Fruit fly (Drosophila melanogaster) whole organism, embryonic: ENCODE results near the gene CG10550.

Experiments used
- ATbp ChIP-seq: fragments of 200-800 bp; sonication (Bioruptor generic); optimal IDR thresholded peaks from 2 replicates; lab custom pipeline; 2017; ENCODE audit warnings: missing biosample characterization, mild to moderate bottlenecking, missing genetic modification characterization, missing genetic modification reagents
- Bgb ChIP-seq: fragments of 200-800 bp; sonication (Bioruptor generic); IDR thresholded peaks from 2 replicates; pipeline ENCODE4 v1.3.6; 2022; ENCODE audit warnings: missing biosample characterization, missing genetic modification characterization; ENCODE audit not compliant: partially characterized antibody
- CG10209 ChIP-seq: fragments of 200-800 bp; sonication (Bioruptor generic); optimal IDR thresholded peaks from 3 replicates; lab custom pipeline; 2017; ENCODE audit warnings: missing biosample characterization, mild to moderate bottlenecking, missing genetic modification characterization, missing genetic modification reagents
- CG11695 ChIP-seq: fragments of 200-800 bp; sonication (Bioruptor generic); IDR thresholded peaks from 3 replicates; pipeline ENCODE4 v1.3.6; 2022; ENCODE audit warnings: missing biosample characterization, missing genetic modification characterization
- CG11696 ChIP-seq: fragments of 200-800 bp; sonication (Bioruptor generic); IDR thresholded peaks from 2 replicates; pipeline ENCODE4 v1.3.6; 2022; ENCODE audit warnings: missing biosample characterization, missing genetic modification characterization
- CG12391 ChIP-seq: fragments of 200-800 bp; sonication (Bioruptor generic); optimal IDR thresholded peaks from 3 replicates; lab custom pipeline; 2018; ENCODE audit warnings: missing biosample characterization, mild to moderate bottlenecking, missing genetic modification characterization, moderate library complexity
- CG12659 ChIP-seq: fragments of 200-800 bp; sonication (Bioruptor generic); optimal IDR thresholded peaks from 3 replicates; lab custom pipeline; 2017; ENCODE audit warnings: mild to moderate bottlenecking, missing biosample characterization, missing genetic modification reagents, missing genetic modification characterization
- CG13424 ChIP-seq: fragments of 200-800 bp; sonication (Bioruptor generic); optimal IDR thresholded peaks from 2 replicates; lab custom pipeline; 2019; ENCODE audit warnings: missing biosample characterization, mild to moderate bottlenecking, missing genetic modification characterization, moderate library complexity
- CG1603 ChIP-seq: fragments of 200-800 bp; sonication (Bioruptor generic); optimal IDR thresholded peaks from 2 replicates; lab custom pipeline; 2019; ENCODE audit warnings: missing biosample characterization, mild to moderate bottlenecking, missing genetic modification characterization, moderate library complexity
- CG2116 ChIP-seq: fragments of 200-800 bp; sonication (Bioruptor generic); optimal IDR thresholded peaks from 3 replicates; lab custom pipeline; 2018; ENCODE audit warnings: missing biosample characterization, mild to moderate bottlenecking, missing genetic modification characterization
- CG2678 ChIP-seq: fragments of 200-800 bp; sonication (Bioruptor generic); optimal IDR thresholded peaks from 3 replicates; lab custom pipeline; 2019; ENCODE audit warnings: missing biosample characterization, mild to moderate bottlenecking, missing genetic modification characterization, moderate library complexity
- CG2712 ChIP-seq: fragments of 200-800 bp; optimal IDR thresholded peaks from 3 replicates; lab custom pipeline; 2019; ENCODE audit warnings: missing biosample characterization, mild to moderate bottlenecking, missing genetic modification characterization, moderate library complexity
- CG32767 ChIP-seq: fragments of 200-800 bp; sonication (Bioruptor generic); IDR thresholded peaks from 2 replicates; pipeline ENCODE4 v1.3.6; 2022; ENCODE audit warnings: missing biosample characterization, missing genetic modification characterization
- CG34422 ChIP-seq: fragments of 200-800 bp; sonication (Bioruptor generic); IDR thresholded peaks from 3 replicates; pipeline ENCODE4 v1.3.6; 2022; ENCODE audit warnings: missing biosample characterization, missing genetic modification characterization
- CG4404 ChIP-seq: fragments of 200-800 bp; sonication (Bioruptor generic); IDR thresholded peaks from 2 replicates; pipeline ENCODE4 v1.3.6; 2022; ENCODE audit warnings: missing biosample characterization, missing genetic modification characterization
- CG4820 ChIP-seq: fragments of 200-800 bp; sonication (Bioruptor generic); optimal IDR thresholded peaks from 3 replicates; lab custom pipeline; 2016; ENCODE audit warnings: missing biosample characterization, missing genetic modification characterization
- CG5953 ChIP-seq: fragments of 200-800 bp; sonication (Bioruptor generic); IDR thresholded peaks from 2 replicates; pipeline ENCODE4 v1.3.6; 2022; ENCODE audit warnings: missing biosample characterization, missing genetic modification characterization
- CG6272 ChIP-seq: fragments of 200-800 bp; sonication (Bioruptor generic); IDR thresholded peaks from 2 replicates; pipeline ENCODE4 v1.3.6; 2022; ENCODE audit warnings: missing biosample characterization, missing genetic modification characterization
- CG6791 ChIP-seq: fragments of 200-800 bp; sonication (Bioruptor generic); IDR thresholded peaks from 3 replicates; pipeline ENCODE4 v1.3.6; 2022; ENCODE audit warnings: missing biosample characterization, missing genetic modification characterization; ENCODE audit not compliant: partially characterized antibody
- CG6854 ChIP-seq: fragments of 200-800 bp; sonication (Bioruptor generic); optimal IDR thresholded peaks from 3 replicates; lab custom pipeline; 2017; ENCODE audit warnings: missing biosample characterization, mild to moderate bottlenecking, missing genetic modification characterization
- CG7357 ChIP-seq: fragments of 200-800 bp; sonication (Bioruptor generic); IDR thresholded peaks from 3 replicates; pipeline ENCODE4 v1.3.6; 2022; ENCODE audit warnings: missing biosample characterization, missing genetic modification characterization
- CG8290 ChIP-seq, 3 experiments: fragments of 200-800 bp; sonication (Bioruptor generic); optimal IDR thresholded peaks; 2 replicates each; lab custom pipeline; 2016 to 2019; ENCODE audit warnings: missing biosample characterization in 3 of 3, missing genetic modification characterization in 3 of 3, mild to moderate bottlenecking in 2 of 3, moderate library complexity in 1 of 3
- CG8359 ChIP-seq: fragments of 200-800 bp; sonication (Bioruptor generic); optimal IDR thresholded peaks from 2 replicates; lab custom pipeline; 2017; ENCODE audit warnings: missing biosample characterization, mild to moderate bottlenecking, missing genetic modification characterization, borderline replicate concordance
- CrebB ChIP-seq: fragments of 200-800 bp; sonication (Bioruptor generic); optimal IDR thresholded peaks from 3 replicates; lab custom pipeline; 2018; ENCODE audit warnings: missing biosample characterization, mild to moderate bottlenecking, missing genetic modification characterization
- HLHmδ ChIP-seq: fragments of 200-800 bp; sonication (Bioruptor generic); optimal IDR thresholded peaks from 2 replicates; lab custom pipeline; 2018; ENCODE audit warnings: missing biosample characterization, mild to moderate bottlenecking, missing genetic modification characterization, moderate library complexity
- Hand ChIP-seq: fragments of 200-800 bp; sonication (Bioruptor generic); optimal IDR thresholded peaks from 2 replicates; lab custom pipeline; 2017; ENCODE audit warnings: mild to moderate bottlenecking, missing biosample characterization, missing genetic modification reagents, missing genetic modification characterization
- Hmr ChIP-seq: fragments of 200-800 bp; sonication (Bioruptor generic); optimal IDR thresholded peaks from 3 replicates; lab custom pipeline; 2017; ENCODE audit warnings: mild to moderate bottlenecking, missing biosample characterization, missing genetic modification reagents, missing genetic modification characterization
- Hsf ChIP-seq: fragments of 200-800 bp; sonication (Bioruptor generic); optimal IDR thresholded peaks from 3 replicates; lab custom pipeline; 2016; ENCODE audit warnings: missing biosample characterization, missing genetic modification characterization
- Max ChIP-seq: fragments of 200-800 bp; sonication (Bioruptor generic); optimal IDR thresholded peaks from 2 replicates; lab custom pipeline; 2016; ENCODE audit warnings: missing biosample characterization, mild to moderate bottlenecking, missing genetic modification characterization
- YL-1 ChIP-seq: fragments of 200-800 bp; sonication (Bioruptor generic); optimal IDR thresholded peaks from 3 replicates; lab custom pipeline; 2017; ENCODE audit warnings: missing biosample characterization, mild to moderate bottlenecking, missing genetic modification characterization
- chm ChIP-seq: fragments of 200-800 bp; sonication (Bioruptor generic); IDR thresholded peaks from 2 replicates; pipeline ENCODE4 v1.3.6; 2022; ENCODE audit warnings: missing biosample characterization, missing genetic modification characterization
- ewg ChIP-seq: fragments of 200-800 bp; sonication (Bioruptor generic); optimal IDR thresholded peaks from 3 replicates; lab custom pipeline; 2017; ENCODE audit warnings: mild to moderate bottlenecking, missing biosample characterization, missing genetic modification reagents, missing genetic modification characterization
- gcm2 ChIP-seq: fragments of 200-800 bp; sonication (Bioruptor generic); optimal IDR thresholded peaks from 2 replicates; lab custom pipeline; 2016; ENCODE audit warnings: missing biosample characterization, missing genetic modification characterization
- grau ChIP-seq: fragments of 200-800 bp; optimal IDR thresholded peaks from 3 replicates; lab custom pipeline; 2019; ENCODE audit warnings: missing biosample characterization, mild to moderate bottlenecking, missing genetic modification characterization, moderate library complexity
- hb ChIP-seq: fragments of 200-800 bp; sonication (Bioruptor generic); IDR thresholded peaks from 3 replicates; pipeline ENCODE4 v1.3.6; 2022; ENCODE audit warnings: missing biosample characterization, missing genetic modification characterization; ENCODE audit not compliant: partially characterized antibody
- her ChIP-seq: fragments of 200-800 bp; sonication (Bioruptor generic); optimal IDR thresholded peaks from 2 replicates; lab custom pipeline; 2016; ENCODE audit warnings: missing biosample characterization, missing genetic modification characterization
- hkb ChIP-seq, 2 experiments: fragments of 200-800 bp in 1 of 2; fragments of >200 bp in 1 of 2; sonication (Bioruptor generic) in 1 of 2; IDR thresholded peaks in 1 of 2; optimal IDR thresholded peaks in 1 of 2; 2 replicates each; pipeline versions ENCODE4 v1.3.6 to Lab custom; 2017 to 2022; ENCODE audit warnings: missing biosample characterization in 1 of 2, missing genetic modification characterization in 1 of 2
- insv ChIP-seq, 2 experiments: fragments of 200-800 bp; sonication (Bioruptor generic); optimal IDR thresholded peaks; 3 replicates each; lab custom pipeline; 2016 to 2018; ENCODE audit warnings: missing biosample characterization in 2 of 2, missing genetic modification characterization in 2 of 2
- lbe ChIP-seq: fragments of 200-800 bp; sonication (Bioruptor generic); optimal IDR thresholded peaks from 2 replicates; lab custom pipeline; 2016; ENCODE audit warnings: missing biosample characterization, mild to moderate bottlenecking, missing genetic modification characterization
- lov ChIP-seq, 2 experiments: fragments of 200-800 bp in 1 of 2; fragments of >200 bp in 1 of 2; sonication (Bioruptor generic) in 1 of 2; IDR thresholded peaks in 1 of 2; optimal IDR thresholded peaks in 1 of 2; 2 replicates in 1 of 2; 3 replicates in 1 of 2; pipeline versions ENCODE4 v1.3.6 to Lab custom; 2017 to 2022; ENCODE audit warnings: missing biosample characterization in 1 of 2, missing genetic modification characterization in 1 of 2
- org-1 ChIP-seq: fragments of 200-800 bp; sonication (Bioruptor generic); optimal IDR thresholded peaks from 2 replicates; lab custom pipeline; 2017; ENCODE audit warnings: missing biosample characterization, missing genetic modification characterization
- phol ChIP-seq: fragments of 200-800 bp; sonication (Bioruptor generic); optimal IDR thresholded peaks from 3 replicates; lab custom pipeline; 2018; ENCODE audit warnings: missing biosample characterization, mild to moderate bottlenecking, missing genetic modification characterization, moderate library complexity
- pzg ChIP-seq: fragments of 200-800 bp; sonication (Bioruptor generic); optimal IDR thresholded peaks from 3 replicates; lab custom pipeline; 2018; ENCODE audit warnings: missing biosample characterization, mild to moderate bottlenecking, missing genetic modification characterization, moderate library complexity
- salm ChIP-seq: fragments of 200-800 bp; sonication (Bioruptor generic); optimal IDR thresholded peaks from 2 replicates; lab custom pipeline; 2018; ENCODE audit warnings: missing biosample characterization, mild to moderate bottlenecking, missing genetic modification characterization
- schlank ChIP-seq: fragments of 200-800 bp; sonication (Bioruptor generic); optimal IDR thresholded peaks from 2 replicates; lab custom pipeline; 2018; ENCODE audit warnings: missing biosample characterization, mild to moderate bottlenecking, missing genetic modification characterization
- tap ChIP-seq: fragments of 200-800 bp; optimal IDR thresholded peaks from 3 replicates; lab custom pipeline; 2019; ENCODE audit warnings: missing biosample characterization, mild to moderate bottlenecking, missing genetic modification characterization, moderate library complexity
- toy ChIP-seq: fragments of 200-800 bp; sonication (Bioruptor generic); IDR thresholded peaks from 2 replicates; pipeline ENCODE4 v1.3.6; 2022; ENCODE audit warnings: missing biosample characterization, missing genetic modification characterization
- tx ChIP-seq: fragments of 200-800 bp; sonication (Bioruptor generic); optimal IDR thresholded peaks from 2 replicates; lab custom pipeline; 2016; ENCODE audit warnings: missing biosample characterization, missing genetic modification characterization
- vvl ChIP-seq: fragments of 200-800 bp; sonication (Bioruptor generic); IDR thresholded peaks from 2 replicates; pipeline ENCODE4 v1.3.6; 2022; ENCODE audit warnings: missing biosample characterization, missing genetic modification characterization

CG10550 gene

DNA sequence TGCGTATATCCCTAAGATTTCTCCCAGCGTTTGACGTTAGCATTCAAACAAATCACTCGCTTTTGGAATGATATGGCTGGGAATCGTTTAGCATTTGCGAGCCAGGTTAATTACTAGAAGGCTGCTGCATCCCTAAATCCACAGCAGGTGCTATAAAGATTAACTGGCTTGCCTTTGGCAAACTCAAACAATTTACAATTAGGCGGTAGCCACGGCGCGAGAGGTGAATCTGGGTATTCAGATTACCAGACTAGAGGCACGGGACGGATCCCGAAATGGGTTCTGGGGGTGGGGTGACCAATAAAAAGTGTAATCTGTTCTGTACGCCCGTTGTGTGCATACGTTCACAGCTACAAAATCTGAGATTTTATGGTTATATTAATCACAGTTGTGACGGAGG, 27.0 kb downstream of the CG10550 start, which contains the start of gene CG11892 (continued):
- TF ChIP-seq Hand (GFP tag; lab: Kevin White, UChicago) (peak; percentile 12), CG32767 (GFP tag; lab: Robert Waterston, UW) (no peak), Max (GFP tag; lab: Kevin White, UChicago) (no peak), tap (tag; lab: Kevin White, UChicago) (peak; percentile 52), CG10209 (peak; percentile 26), CG34422 (GFP tag; lab: Robert Waterston, UW) (no peak), lbe (GFP tag; lab: Kevin White, UChicago) (no peak), vvl (GFP tag; lab: Robert Waterston, UW) (no peak), CG2678 (peak; percentile 65), lov (optimal IDR thresholded peaks at IDR 0.05; lab: Kevin White, UChicago) (no peak), lov (GFP tag; IDR thresholded peaks at IDR 0.05; lab: Robert Waterston, UW) (no peak), chm (GFP tag; lab: Robert Waterston, UW) (no peak), phol (tag; lab: Kevin White, UChicago) (no peak), CG4404 (GFP tag; lab: Robert Waterston, UW) (no peak), gcm2 (no peak), CG5953 (GFP tag; lab: Robert Waterston, UW) (no peak), CG11696 (no peak), CG11695 (GFP tag; lab: Robert Waterston, UW) (0 out of 3 replicates have a peak, but pooled peaks have one; percentile 20), CrebB (peak; percentile 66), CG1603 (tag; lab: Kevin White, UChicago) (peak; percentile 56), CG8290 (GFP tag; optimal IDR thresholded peaks at IDR 0.05; lab: Kevin White, UChicago) (no peak), CG8290 (tag; optimal IDR thresholded peaks at IDR 0.05; lab: Kevin White, UChicago) (peak in 1 of 2 experiments; percentile 93), CG6854 (peak; percentile 40), CG7357 (GFP tag; lab: Robert Waterston, UW) (no peak), Hmr (GFP tag; lab: Kevin White, UChicago) (peak; percentile 73), CG4820 (GFP tag; lab: Kevin White, UChicago) (no peak), grau (tag; lab: Kevin White, UChicago) (no peak), Bgb (GFP tag; lab: Robert Waterston, UW) (no peak), hb (no peak), CG6272 (no peak), salm (peak; percentile 16), HLHmδ (GFP tag; lab: Kevin White, UChicago) (no peak), CG2712 (no peak), toy (GFP tag; lab: Robert Waterston, UW) (no peak), CG13424 (tag; lab: Kevin White, UChicago) (peak; percentile 52), schlank (tag; lab: Kevin White, UChicago) (peak; percentile 79), CG12659 (GFP tag; lab: Kevin White, UChicago) (peak; percentile 46), pzg (GFP tag; lab: Kevin White, UChicago) (no peak), ATbp (GFP tag; lab: Kevin White, UChicago) (peak; percentile 82), tx (GFP tag; lab: Kevin White, UChicago) (no peak), YL-1 (GFP tag; lab: Kevin White, UChicago) (peak; percentile 6), hkb (optimal IDR thresholded peaks at IDR 0.05; lab: Kevin White, UChicago) (no peak), hkb (GFP tag; IDR thresholded peaks at IDR 0.05; lab: Robert Waterston, UW) (peak; percentile 27; the same call in 1 of the 2 replicates), her (GFP tag; lab: Kevin White, UChicago) (peak; percentile 6), CG6791 (no peak), insv (GFP tag; optimal IDR thresholded peaks at IDR 0.05; lab: Kevin White, UChicago) (no peak), Hsf (GFP tag; lab: Kevin White, UChicago) (no peak), CG8359 (GFP tag; lab: Kevin White, UChicago) (peak; percentile 6), CG12391 (tag; lab: Kevin White, UChicago) (no peak), ewg (GFP tag; lab: Kevin White, UChicago) (no peak), CG2116 (GFP tag; lab: Kevin White, UChicago) (no peak), org-1 (GFP tag; lab: Kevin White, UChicago) (peak; percentile 21)
